Worm (Caenorhabditis elegans) whole organism, L1 larva: Measurements from ENCODE around the gene srx-39.

Experiments used
- C16A3.4 ChIP-seq: fragments of 150-350 bp; optimal IDR thresholded peaks from 2 replicates; lab custom pipeline; 2014; ENCODE audit warnings: missing biosample characterization, missing genetic modification characterization
- C34B4.2 ChIP-seq: sonication (generic microtip); optimal IDR thresholded peaks from 2 replicates; lab custom pipeline; 2017; ENCODE audit warnings: mild to moderate bottlenecking, missing genetic modification characterization, missing compliant biosample characterization
- F16B12.6 ChIP-seq: fragments of 150-350 bp; optimal IDR thresholded peaks from 2 replicates; lab custom pipeline; 2014; ENCODE audit warnings: missing biosample characterization, missing genetic modification characterization
- aha-1 ChIP-seq: fragments of 150-350 bp; optimal IDR thresholded peaks from 2 replicates; lab custom pipeline; 2014; ENCODE audit warnings: missing biosample characterization, missing genetic modification characterization
- ceh-63 ChIP-seq: fragments of 200-800 bp; sonication (Bioruptor generic); optimal IDR thresholded peaks from 2 replicates; lab custom pipeline; 2018; ENCODE audit warnings: mild to moderate bottlenecking, missing genetic modification characterization, missing compliant biosample characterization
- ceh-8 ChIP-seq: fragments of 200-800 bp; sonication (Bioruptor generic); optimal IDR thresholded peaks from 2 replicates; lab custom pipeline; 2018; ENCODE audit warnings: mild to moderate bottlenecking, missing genetic modification characterization, moderate library complexity, missing compliant biosample characterization
- ceh-90 ChIP-seq: sonication (generic microtip); optimal IDR thresholded peaks from 2 replicates; lab custom pipeline; 2016; ENCODE audit warnings: missing genetic modification characterization, missing compliant biosample characterization
- ces-1 ChIP-seq: fragments of 150-350 bp; optimal IDR thresholded peaks from 2 replicates; lab custom pipeline; 2014; ENCODE audit warnings: missing biosample characterization, missing genetic modification reagents, missing genetic modification characterization
- efl-1 ChIP-seq, 4 experiments: fragments of 150-350 bp; optimal IDR thresholded peaks in 3 of 4; peaks in 1 of 4; 1 replicate in 1 of 4; 2 replicates in 3 of 4; lab custom pipeline; 2014; ENCODE audit warnings: missing biosample characterization in 2 of 4, missing genetic modification characterization in 2 of 4, missing genetic modification reagents in 2 of 4
- elt-3 ChIP-seq, 6 experiments: fragments of 150-350 bp in 1 of 6; sonication (generic microtip); optimal IDR thresholded peaks; 2 replicates each; lab custom pipeline; 2017 to 2018; ENCODE audit warnings: missing biosample characterization in 6 of 6, missing genetic modification characterization in 6 of 6, inconsistent platforms in 1 of 6
- fkh-10 ChIP-seq: sonication (generic microtip); optimal IDR thresholded peaks from 2 replicates; lab custom pipeline; 2017; ENCODE audit warnings: missing biosample characterization, missing genetic modification reagents, missing genetic modification characterization
- fkh-4 ChIP-seq: sonication (generic microtip); optimal IDR thresholded peaks from 2 replicates; lab custom pipeline; 2016; ENCODE audit warnings: missing compliant biosample characterization, missing genetic modification characterization, borderline replicate concordance
- fos-1 ChIP-seq: fragments of 150-350 bp; optimal IDR thresholded peaks from 2 replicates; lab custom pipeline; 2014; ENCODE audit warnings: missing biosample characterization, missing genetic modification characterization
- hpl-2 ChIP-seq: fragments of 150-350 bp; optimal IDR thresholded peaks from 2 replicates; lab custom pipeline; 2014; ENCODE audit warnings: missing biosample characterization, missing genetic modification reagents, missing genetic modification characterization
- jun-1 ChIP-seq: fragments of 150-350 bp; optimal IDR thresholded peaks from 2 replicates; lab custom pipeline; 2014; ENCODE audit warnings: missing biosample characterization, missing genetic modification reagents, missing genetic modification characterization
- lin-13 ChIP-seq: fragments of 150-350 bp; optimal IDR thresholded peaks from 2 replicates; lab custom pipeline; 2014; ENCODE audit warnings: missing biosample characterization, missing genetic modification reagents, missing genetic modification characterization
- lin-14 ChIP-seq: fragments of 200-800 bp; sonication (Bioruptor generic); optimal IDR thresholded peaks from 2 replicates; lab custom pipeline; 2018; ENCODE audit warnings: mild to moderate bottlenecking, missing genetic modification characterization, moderate library complexity, missing compliant biosample characterization
- lin-39 ChIP-seq: fragments of 150-350 bp; optimal IDR thresholded peaks from 2 replicates; lab custom pipeline; 2014; ENCODE audit warnings: missing biosample characterization, missing genetic modification reagents, missing genetic modification characterization
- lir-3 ChIP-seq: sonication (generic microtip); optimal IDR thresholded peaks from 2 replicates; lab custom pipeline; 2016; ENCODE audit warnings: mild to moderate bottlenecking, missing genetic modification characterization, moderate library complexity, missing compliant biosample characterization; ENCODE audit not compliant: poor library complexity
- mab-9 ChIP-seq: fragments of 200-800 bp; sonication (Bioruptor generic); IDR thresholded peaks from 2 replicates; pipeline ENCODE4 v1.3.6; 2022; ENCODE audit warnings: missing genetic modification reagents, missing genetic modification characterization, missing compliant biosample characterization
- mdl-1 ChIP-seq, 2 experiments: fragments of 150-350 bp; optimal IDR thresholded peaks; 2 replicates each; lab custom pipeline; 2014 to 2017; ENCODE audit warnings: missing biosample characterization in 2 of 2, missing genetic modification characterization in 2 of 2, inconsistent platforms in 1 of 2
- mef-2 ChIP-seq: fragments of 150-350 bp; optimal IDR thresholded peaks from 2 replicates; lab custom pipeline; 2014; ENCODE audit warnings: missing biosample characterization, missing genetic modification characterization
- nhr-11 ChIP-seq: fragments of 150-350 bp; optimal IDR thresholded peaks from 2 replicates; lab custom pipeline; 2014; ENCODE audit warnings: missing biosample characterization, missing genetic modification characterization
- nhr-12 ChIP-seq: sonication (generic microtip); optimal IDR thresholded peaks from 2 replicates; lab custom pipeline; 2017; ENCODE audit warnings: missing biosample characterization, missing genetic modification characterization
- nhr-71 ChIP-seq: sonication (generic microtip); optimal IDR thresholded peaks from 2 replicates; lab custom pipeline; 2016; ENCODE audit warnings: mild to moderate bottlenecking, missing genetic modification characterization, moderate library complexity, missing compliant biosample characterization
- nhr-85 ChIP-seq: sonication (generic microtip); peaks from one replicate; lab custom pipeline; 2016; ENCODE audit warnings: missing genetic modification characterization, inconsistent platforms, missing compliant biosample characterization
- nhr-90 ChIP-seq: sonication (generic microtip); optimal IDR thresholded peaks from 2 replicates; lab custom pipeline; 2016; ENCODE audit warnings: mild to moderate bottlenecking, missing genetic modification characterization, missing compliant biosample characterization; ENCODE audit not compliant: poor library complexity
- pqm-1 ChIP-seq: sonication (generic microtip); optimal IDR thresholded peaks from 3 replicates; lab custom pipeline; 2017; ENCODE audit warnings: missing biosample characterization, missing genetic modification characterization
- rnt-1 ChIP-seq: sonication (generic microtip); optimal IDR thresholded peaks from 2 replicates; lab custom pipeline; 2016; ENCODE audit warnings: mild to moderate bottlenecking, missing genetic modification characterization, moderate library complexity, missing compliant biosample characterization
- skn-1 ChIP-seq: fragments of 150-350 bp; optimal IDR thresholded peaks from 2 replicates; lab custom pipeline; 2014; ENCODE audit warnings: missing biosample characterization, missing genetic modification characterization
- snpc-4 ChIP-seq: fragments of 150-350 bp; optimal IDR thresholded peaks from 2 replicates; lab custom pipeline; 2014; ENCODE audit warnings: missing biosample characterization, missing genetic modification characterization
- snu-23 ChIP-seq: sonication (generic microtip); optimal IDR thresholded peaks from 2 replicates; lab custom pipeline; 2016; ENCODE audit warnings: missing genetic modification characterization, missing compliant biosample characterization
- sox-4 ChIP-seq: sonication (generic microtip); optimal IDR thresholded peaks from 2 replicates; lab custom pipeline; 2016; ENCODE audit warnings: missing genetic modification characterization, missing compliant biosample characterization
- sptf-1 ChIP-seq: fragments of 150-350 bp; optimal IDR thresholded peaks from 2 replicates; lab custom pipeline; 2014; ENCODE audit warnings: missing biosample characterization, missing genetic modification characterization
- sup-37 ChIP-seq: fragments of 200-800 bp; sonication (Bioruptor generic); optimal IDR thresholded peaks from 2 replicates; lab custom pipeline; 2018; ENCODE audit warnings: mild to moderate bottlenecking, missing genetic modification characterization, missing compliant biosample characterization
- xbp-1 ChIP-seq: sonication (generic microtip); optimal IDR thresholded peaks from 2 replicates; lab custom pipeline; 2016; ENCODE audit warnings: missing genetic modification characterization, missing compliant biosample characterization
- zag-1 ChIP-seq: fragments of 150-350 bp; optimal IDR thresholded peaks from 2 replicates; lab custom pipeline; 2014; ENCODE audit warnings: missing biosample characterization, missing genetic modification characterization
- zip-4 ChIP-seq: fragments of 200-800 bp; sonication (Bioruptor generic); optimal IDR thresholded peaks from 2 replicates; lab custom pipeline; 2018; ENCODE audit warnings: mild to moderate bottlenecking, missing genetic modification characterization, moderate library complexity, missing compliant biosample characterization
- ztf-11 ChIP-seq, 2 experiments: sonication (generic microtip); optimal IDR thresholded peaks; 2 replicates each; lab custom pipeline; 2016 to 2017; ENCODE audit warnings: missing genetic modification characterization in 2 of 2, missing biosample characterization in 1 of 2, missing compliant biosample characterization in 1 of 2
- ztf-4 ChIP-seq: fragments of 150-350 bp; optimal IDR thresholded peaks from 2 replicates; lab custom pipeline; 2014; ENCODE audit warnings: missing biosample characterization, missing genetic modification characterization

srx-39 gene

DNA sequence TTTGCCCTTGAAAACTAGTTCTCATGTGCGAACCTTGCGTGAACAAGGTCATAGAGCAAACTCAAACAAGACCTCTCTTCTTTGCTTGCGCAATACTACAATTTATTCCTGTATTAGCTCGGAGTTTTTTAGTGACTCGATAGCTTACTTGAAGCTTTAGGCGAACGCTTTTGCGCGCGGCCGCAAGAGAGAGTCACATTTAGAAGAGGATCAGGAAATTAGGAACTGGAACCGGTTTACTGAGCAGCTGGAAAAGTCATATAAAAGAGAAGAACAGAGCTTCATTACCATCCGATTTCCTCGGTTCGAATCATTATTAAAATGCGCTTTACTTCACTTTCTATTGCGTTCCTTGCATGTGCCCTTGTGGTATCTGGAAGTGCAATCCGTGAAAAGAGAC lies 742 bp upstream of the srx-39 start, which contains the start of gene abu-15:
Gene abu-15 (plus strand): TSS at position 301 of the 400 bp plus-strand sequence.
- no peak for TF ChIP-seq ztf-4
- TF ChIP-seq lir-3 (tag; lab: Kevin White, UChicago): no peak
- no peak for TF ChIP-seq snpc-4 (tag; lab: Kevin White, UChicago)
- TF ChIP-seq lin-14 (GFP tag; lab: Kevin White, UChicago): no peak
- no peak for TF ChIP-seq nhr-12 (tag; lab: Kevin White, UChicago)
- TF ChIP-seq jun-1 (tag; lab: Kevin White, UChicago): no peak
- no peak for TF ChIP-seq xbp-1
- TF ChIP-seq mef-2 (tag; lab: Kevin White, UChicago): no peak
- no peak for TF ChIP-seq fkh-4 (tag; lab: Kevin White, UChicago)
- no peak for TF ChIP-seq hpl-2 (GFP tag; lab: Kevin White, UChicago)
- no peak for TF ChIP-seq C16A3.4 (tag; lab: Kevin White, UChicago)

DNA sequence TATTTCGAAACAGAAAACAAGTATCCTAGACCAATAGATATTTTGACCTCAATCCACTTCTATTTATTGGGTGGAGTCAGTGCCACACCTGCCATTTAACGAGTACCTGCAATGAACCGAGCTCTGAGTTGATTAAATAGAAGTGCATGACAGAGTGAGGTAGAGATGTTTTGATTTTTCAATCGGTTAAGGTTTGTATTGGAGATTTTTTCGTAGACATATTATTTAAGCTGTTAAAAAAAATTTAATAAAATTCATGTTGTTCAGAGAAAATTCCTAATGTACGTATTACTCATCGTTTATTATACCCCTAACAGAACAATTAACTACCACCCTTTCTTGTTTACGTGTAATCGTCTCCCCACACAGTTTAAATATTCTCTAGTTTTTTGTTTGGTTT lies 2.0 kb downstream of the srx-39 start, which contains the start of gene srx-38:
Gene srx-38 (minus strand): TSS at position 101 of the 400 bp plus-strand sequence.
- TF ChIP-seq ztf-11 (tag; optimal IDR thresholded peaks at IDR 0.05; lab: Kevin White, UChicago) (no peak), aha-1 (tag; lab: Kevin White, UChicago) (no peak), C16A3.4 (tag; lab: Kevin White, UChicago) (no peak), nhr-85 (tag; lab: Kevin White, UChicago) (no peak), sup-37 (GFP tag; lab: Kevin White, UChicago) (no peak)
- TF ChIP-seq, all 84 proteins: peak for 0

DNA sequence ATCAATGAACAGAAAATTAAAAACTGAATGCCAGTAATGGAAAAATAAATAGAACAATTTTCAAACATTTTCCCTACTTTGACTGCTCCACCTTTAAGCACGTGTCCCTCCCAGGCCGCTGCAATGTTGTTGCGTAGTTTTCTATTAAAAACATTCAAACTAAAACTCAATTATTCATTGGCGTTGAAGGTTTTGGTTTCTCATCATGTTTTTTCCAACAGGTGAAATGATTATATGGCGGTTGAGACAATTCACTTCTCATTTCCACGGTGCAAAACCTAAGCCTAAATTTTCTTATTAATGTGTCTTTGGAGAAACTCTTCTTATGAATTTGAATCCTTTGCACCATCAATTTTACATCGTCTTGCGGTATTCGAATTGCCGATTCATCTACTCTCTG lies 6.7 kb downstream of the srx-39 start, which contains the start of gene srh-130:
Gene srh-130 (plus strand): TSS at position 301 of the 400 bp plus-strand sequence.
- no peak for TF ChIP-seq ztf-4
- TF ChIP-seq elt-3 (tag; optimal IDR thresholded peaks at IDR 0.05; lab: Kevin White, UChicago): no peak
- no peak for TF ChIP-seq ceh-8 (GFP tag; lab: Kevin White, UChicago)
- no peak for TF ChIP-seq zip-4
- no peak for TF ChIP-seq zag-1 (tag; lab: Kevin White, UChicago)
- no peak for TF ChIP-seq efl-1 (optimal IDR thresholded peaks at IDR 0.05; lab: Kevin White, UChicago)
- no peak for TF ChIP-seq efl-1 (GFP tag; optimal IDR thresholded peaks at IDR 0.05 in 1 of 2; lab: Kevin White, UChicago)
- no peak for TF ChIP-seq sup-37 (GFP tag; lab: Kevin White, UChicago)
- no peak for TF ChIP-seq ces-1 (GFP tag; lab: Kevin White, UChicago)
- TF ChIP-seq rnt-1: no peak
- TF ChIP-seq C34B4.2 (tag; lab: Kevin White, UChicago): no peak
- TF ChIP-seq fos-1 (tag; lab: Kevin White, UChicago): no peak
- TF ChIP-seq nhr-11 (tag; lab: Kevin White, UChicago): no peak
- no peak for TF ChIP-seq mab-9
- TF ChIP-seq xbp-1: no peak
- no peak for TF ChIP-seq sox-4 (tag; lab: Kevin White, UChicago)
- TF ChIP-seq mdl-1 (tag; optimal IDR thresholded peaks at IDR 0.05; lab: Kevin White, UChicago): no peak

DNA sequence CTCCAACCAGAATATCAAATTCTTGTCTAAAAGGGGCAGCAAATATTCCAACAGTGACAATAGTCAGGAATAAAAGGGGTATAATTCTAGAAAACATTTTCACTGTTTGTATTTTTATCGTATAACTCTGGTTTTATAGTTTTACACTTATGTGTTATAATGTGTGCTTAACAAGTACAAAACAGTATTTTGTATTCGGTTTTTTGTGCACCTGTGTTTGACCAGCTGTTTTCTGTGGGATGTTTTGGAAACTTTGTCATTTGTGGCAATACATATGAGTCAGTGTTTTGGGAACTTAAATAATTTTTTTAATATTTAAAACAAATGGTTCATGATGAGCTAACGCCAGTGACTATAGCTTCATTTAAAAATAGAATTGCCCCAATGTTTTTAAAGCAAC lies 11.2 kb downstream of the srx-39 start, which contains the start of gene F14F9.6:
Gene F14F9.6 (minus strand): TSS at position 101 of the 400 bp plus-strand sequence.
- no peak for TF ChIP-seq C34B4.2 (tag; lab: Kevin White, UChicago)
- no peak for TF ChIP-seq ces-1 (GFP tag; lab: Kevin White, UChicago)
- no peak for TF ChIP-seq ceh-63 (GFP tag; lab: Kevin White, UChicago)
- TF ChIP-seq zip-4: no peak
- no peak for TF ChIP-seq pqm-1 (tag; lab: Kevin White, UChicago)
- no peak for TF ChIP-seq lin-39 (tag; lab: Kevin White, UChicago)
- TF ChIP-seq lin-13: no peak
- no peak for TF ChIP-seq ceh-90
- no peak for TF ChIP-seq nhr-71
- TF ChIP-seq zag-1 (tag; lab: Kevin White, UChicago): no peak
- TF ChIP-seq mab-9: no peak
- TF ChIP-seq sptf-1 (tag; lab: Kevin White, UChicago): no peak
- no peak for TF ChIP-seq nhr-90 (tag; lab: Kevin White, UChicago)
- TF ChIP-seq nhr-85 (tag; lab: Kevin White, UChicago): no peak
- no peak for TF ChIP-seq skn-1
- no peak for TF ChIP-seq jun-1 (tag; lab: Kevin White, UChicago)
- TF ChIP-seq fos-1 (tag; lab: Kevin White, UChicago): no peak
- no peak for TF ChIP-seq fkh-10 (GFP tag; lab: Kevin White, UChicago)
- TF ChIP-seq snu-23 (GFP tag; lab: Kevin White, UChicago): no peak
- TF ChIP-seq F16B12.6 (tag; lab: Kevin White, UChicago): no peak
- TF ChIP-seq, all 84 proteins: peak for 0
